Worm (Caenorhabditis elegans) whole organism, mixed stage, embryonic: Measurements from ENCODE around the gene lbp-8.

Source experiments
- elt-3 ChIP-seq: fragments of 150-350 bp; optimal IDR thresholded peaks from 2 replicates; lab custom pipeline; 2014; ENCODE audit warnings: missing biosample characterization, missing genetic modification characterization
- unc-39 ChIP-seq: fragments of 150-350 bp; optimal IDR thresholded peaks from 2 replicates; lab custom pipeline; 2014; ENCODE audit warnings: missing biosample characterization, missing genetic modification characterization
- unc-62 ChIP-seq: fragments of 150-350 bp; optimal IDR thresholded peaks from 2 replicates; lab custom pipeline; 2014; ENCODE audit warnings: missing biosample characterization, missing genetic modification reagents, missing genetic modification characterization

DNA sequence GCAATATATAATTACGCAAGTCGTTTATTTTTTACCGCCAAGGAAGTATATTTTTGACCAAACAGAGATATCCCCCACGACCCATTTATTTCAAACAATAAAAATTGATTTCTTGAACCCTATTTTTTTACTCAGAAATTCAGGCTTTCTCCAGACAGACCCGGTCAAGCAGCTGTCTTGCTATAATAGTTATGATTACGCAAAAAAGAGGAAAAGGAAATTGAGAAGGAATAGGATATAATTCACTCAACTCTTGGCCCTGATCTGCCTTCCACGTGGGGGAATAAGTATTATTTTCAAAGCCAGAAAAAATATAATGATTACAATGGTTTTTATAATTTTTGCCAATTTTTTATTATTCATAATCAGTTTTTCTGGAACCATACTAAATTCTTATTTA lies 33.4 kb upstream of the lbp-8 start, which contains the start of gene srx-136:
- no peak for TF ChIP-seq unc-62 (GFP tag; lab: Kevin White, UChicago)
- no peak for TF ChIP-seq unc-39 (tag; lab: Kevin White, UChicago)
- TF ChIP-seq elt-3: no peak
